Worm (Caenorhabditis elegans) whole organism, young adult: ENCODE data around the gene F23F1.2.

ENCODE experiments used
- F52B5.7 ChIP-seq: sonication (generic microtip); optimal IDR thresholded peaks from 2 replicates; lab custom pipeline; 2016; ENCODE audit warnings: mild to moderate bottlenecking, missing genetic modification characterization, missing compliant biosample characterization
- K11D2.4 ChIP-seq: fragments of 200-800 bp; sonication (Bioruptor generic); IDR thresholded peaks from 2 replicates; pipeline ENCODE4 v1.3.6; 2022; ENCODE audit warnings: missing genetic modification reagents, missing genetic modification characterization, missing compliant biosample characterization
- Y53G8AR.9 ChIP-seq: fragments of 200-800 bp; sonication (Bioruptor generic); conservative IDR thresholded peaks from 2 replicates; pipeline ENCODE4 v1.3.6; 2022; ENCODE audit warnings: missing genetic modification reagents, missing genetic modification characterization, missing compliant biosample characterization
- ccch-3 ChIP-seq: fragments of 200-800 bp; sonication (Bioruptor generic); optimal IDR thresholded peaks from 2 replicates; lab custom pipeline; 2018; ENCODE audit warnings: mild to moderate bottlenecking, missing genetic modification characterization, missing compliant biosample characterization
- dpl-1 ChIP-seq: fragments of 150-350 bp; optimal IDR thresholded peaks from 2 replicates; lab custom pipeline; 2014; ENCODE audit warnings: missing biosample characterization, missing genetic modification reagents, missing genetic modification characterization
- fkh-3 ChIP-seq: sonication (generic microtip); optimal IDR thresholded peaks from 2 replicates; lab custom pipeline; 2016; ENCODE audit warnings: mild to moderate bottlenecking, missing genetic modification characterization, missing compliant biosample characterization
- hlh-26 ChIP-seq: fragments of 200-800 bp; sonication (Bioruptor generic); conservative IDR thresholded peaks from 2 replicates; pipeline ENCODE4 v1.3.6; 2022; ENCODE audit warnings: missing genetic modification reagents, missing genetic modification characterization, missing compliant biosample characterization
- hmg-20 ChIP-seq: fragments of 200-800 bp; sonication (Bioruptor generic); IDR thresholded peaks from 2 replicates; pipeline ENCODE4 v1.3.6; 2022; ENCODE audit warnings: missing genetic modification reagents, missing genetic modification characterization, missing compliant biosample characterization
- lin-35 ChIP-seq, 3 experiments: fragments of 150-350 bp in 2 of 3; sonication (generic microtip) in 1 of 3; optimal IDR thresholded peaks; 2 replicates each; lab custom pipeline; 2014 to 2018; ENCODE audit warnings: missing biosample characterization in 3 of 3, missing genetic modification characterization in 3 of 3, missing genetic modification reagents in 3 of 3
- madf-3 ChIP-seq: fragments of 200-800 bp; sonication (Bioruptor generic); IDR thresholded peaks from 2 replicates; pipeline ENCODE4 v1.3.6; 2022; ENCODE audit warnings: missing genetic modification reagents, missing genetic modification characterization, missing compliant biosample characterization
- mcd-1 ChIP-seq: fragments of 200-800 bp; sonication (Bioruptor generic); IDR thresholded peaks from 2 replicates; pipeline ENCODE4 v1.3.6; 2022; ENCODE audit warnings: missing genetic modification reagents, missing genetic modification characterization, missing compliant biosample characterization
- rpc-1 ChIP-seq, 2 experiments: fragments of 150-350 bp in 1 of 2; sonication (generic microtip) in 1 of 2; optimal IDR thresholded peaks; 2 replicates each; lab custom pipeline; 2014 to 2018; ENCODE audit warnings: missing biosample characterization in 1 of 2, missing genetic modification characterization in 1 of 2, missing genetic modification reagents in 1 of 2, missing genotype in 1 of 2
- snpc-4 ChIP-seq, 5 experiments: fragments of 150-350 bp in 1 of 5; sonication (generic microtip) in 4 of 5; optimal IDR thresholded peaks; 2 replicates each; lab custom pipeline; 2014 to 2018; ENCODE audit warnings: missing genetic modification characterization in 5 of 5, missing biosample characterization in 3 of 5, antibody characterized with exemption in 2 of 5, mild to moderate bottlenecking in 2 of 5, missing compliant biosample characterization in 2 of 5, missing genotype in 2 of 5, moderate library complexity in 2 of 5, missing genetic modification reagents in 1 of 5
- unc-62 ChIP-seq: fragments of 150-350 bp; optimal IDR thresholded peaks from 2 replicates; lab custom pipeline; 2014; ENCODE audit warnings: missing biosample characterization, missing genetic modification reagents, missing genetic modification characterization

ce11 chrII:4793-5192 lies 29.2 kb upstream of the F23F1.2 start:
- TF ChIP-seq F52B5.7 (tag; lab: Kevin White, UChicago) (no peak), mcd-1 (GFP tag; lab: Robert Waterston, UW) (no peak), madf-3 (GFP tag; lab: Robert Waterston, UW) (no peak), lin-35 (GFP tag; optimal IDR thresholded peaks at IDR 0.05; lab: Kevin White, UChicago) (no peak), hlh-26 (GFP tag; lab: Robert Waterston, UW) (no peak), dpl-1 (no peak), K11D2.4 (GFP tag; lab: Robert Waterston, UW) (no peak), unc-62 (GFP tag; lab: Kevin White, UChicago) (no peak), Y53G8AR.9 (no peak), rpc-1 (optimal IDR thresholded peaks at IDR 0.05; lab: Kevin White, UChicago) (no peak), rpc-1 (tag; optimal IDR thresholded peaks at IDR 0.05; lab: Kevin White, UChicago) (no peak), snpc-4 (GFP tag; optimal IDR thresholded peaks at IDR 0.05; lab: Kevin White, UChicago) (no peak), snpc-4 (tag; optimal IDR thresholded peaks at IDR 0.05; lab: Kevin White, UChicago) (no peak), ccch-3 (GFP tag; lab: Kevin White, UChicago) (no peak), fkh-3 (tag; lab: Kevin White, UChicago) (no peak), hmg-20 (GFP tag; lab: Robert Waterston, UW) (no peak)
